Worm (Caenorhabditis elegans) whole organism, L1 larva: ENCODE measurements around the gene Y50D4A.6.
A peak's percentile ranks its signal among the peaks of the same experiment; 100 is the strongest.

Source experiments
- C04F5.9 ChIP-seq: sonication (generic microtip); optimal IDR thresholded peaks from 2 replicates; lab custom pipeline; 2016; ENCODE audit warnings: missing genetic modification characterization, missing compliant biosample characterization
- C16A3.4 ChIP-seq: fragments of 150-350 bp; optimal IDR thresholded peaks from 2 replicates; lab custom pipeline; 2014; ENCODE audit warnings: missing biosample characterization, missing genetic modification characterization
- C34B4.2 ChIP-seq: sonication (generic microtip); optimal IDR thresholded peaks from 2 replicates; lab custom pipeline; 2017; ENCODE audit warnings: mild to moderate bottlenecking, missing genetic modification characterization, missing compliant biosample characterization
- aha-1 ChIP-seq: fragments of 150-350 bp; optimal IDR thresholded peaks from 2 replicates; lab custom pipeline; 2014; ENCODE audit warnings: missing biosample characterization, missing genetic modification characterization
- alr-1 ChIP-seq: fragments of 200-800 bp; sonication (Bioruptor generic); optimal IDR thresholded peaks from 2 replicates; lab custom pipeline; 2018; ENCODE audit warnings: borderline replicate concordance, mild to moderate bottlenecking, missing genetic modification characterization, missing compliant biosample characterization
- aly-2 ChIP-seq: fragments of 150-350 bp; optimal IDR thresholded peaks from 2 replicates; lab custom pipeline; 2014; ENCODE audit warnings: missing biosample characterization, missing genetic modification characterization
- ama-1 ChIP-seq: fragments of 150-350 bp; optimal IDR thresholded peaks from 2 replicates; lab custom pipeline; 2014
- blmp-1 ChIP-seq: fragments of 150-350 bp; optimal IDR thresholded peaks from 2 replicates; lab custom pipeline; 2014; ENCODE audit warnings: missing biosample characterization, missing genetic modification characterization
- ceh-8 ChIP-seq: fragments of 200-800 bp; sonication (Bioruptor generic); optimal IDR thresholded peaks from 2 replicates; lab custom pipeline; 2018; ENCODE audit warnings: mild to moderate bottlenecking, missing genetic modification characterization, moderate library complexity, missing compliant biosample characterization
- ceh-82 ChIP-seq, 3 experiments: fragments of 150-350 bp in 1 of 3; sonication (generic microtip) in 2 of 3; optimal IDR thresholded peaks; 2 replicates each; lab custom pipeline; 2014 to 2017; ENCODE audit warnings: missing biosample characterization in 3 of 3, missing genetic modification characterization in 3 of 3
- ceh-90 ChIP-seq: sonication (generic microtip); optimal IDR thresholded peaks from 2 replicates; lab custom pipeline; 2016; ENCODE audit warnings: missing genetic modification characterization, missing compliant biosample characterization
- ces-1 ChIP-seq: fragments of 150-350 bp; optimal IDR thresholded peaks from 2 replicates; lab custom pipeline; 2014; ENCODE audit warnings: missing biosample characterization, missing genetic modification reagents, missing genetic modification characterization
- dsc-1 ChIP-seq: sonication (generic microtip); optimal IDR thresholded peaks from 2 replicates; lab custom pipeline; 2016; ENCODE audit warnings: mild to moderate bottlenecking, missing genetic modification characterization, missing compliant biosample characterization
- efl-3 ChIP-seq: fragments of 200-800 bp; sonication (Bioruptor generic); optimal IDR thresholded peaks from 2 replicates; lab custom pipeline; 2018; ENCODE audit warnings: mild to moderate bottlenecking, missing genetic modification characterization, missing compliant biosample characterization
- egl-13 ChIP-seq: sonication (generic microtip); optimal IDR thresholded peaks from 2 replicates; lab custom pipeline; 2016; ENCODE audit warnings: missing genotype, missing genetic modification reagents, missing genetic modification characterization, missing compliant biosample characterization
- egl-27 ChIP-seq, 2 experiments: fragments of 150-350 bp in 1 of 2; sonication (generic microtip); optimal IDR thresholded peaks; 3 replicates each; lab custom pipeline; 2017 to 2018; ENCODE audit warnings: missing biosample characterization in 2 of 2, missing genetic modification characterization in 2 of 2, missing genetic modification reagents in 2 of 2
- elt-3 ChIP-seq, 6 experiments: fragments of 150-350 bp in 1 of 6; sonication (generic microtip); optimal IDR thresholded peaks; 2 replicates each; lab custom pipeline; 2017 to 2018; ENCODE audit warnings: missing biosample characterization in 6 of 6, missing genetic modification characterization in 6 of 6, inconsistent platforms in 1 of 6
- ets-5 ChIP-seq: fragments of 200-800 bp; sonication (Bioruptor generic); IDR thresholded peaks from 2 replicates; pipeline ENCODE4 v1.3.6; 2022; ENCODE audit warnings: missing genetic modification characterization, missing compliant biosample characterization
- fkh-8 ChIP-seq: sonication (generic microtip); optimal IDR thresholded peaks from 2 replicates; lab custom pipeline; 2016; ENCODE audit warnings: mild to moderate bottlenecking, missing genetic modification characterization, missing compliant biosample characterization
- grh-1 ChIP-seq: fragments of 200-800 bp; sonication (Bioruptor generic); IDR thresholded peaks from 2 replicates; pipeline ENCODE4 v1.3.6; 2022; ENCODE audit warnings: missing genetic modification reagents, missing genetic modification characterization, missing compliant biosample characterization
- hlh-17 ChIP-seq: fragments of 200-800 bp; sonication (Bioruptor generic); optimal IDR thresholded peaks from 2 replicates; lab custom pipeline; 2018; ENCODE audit warnings: missing genetic modification characterization, mild to moderate bottlenecking, missing compliant biosample characterization, moderate library complexity, borderline replicate concordance
- hlh-4 ChIP-seq: sonication (generic microtip); optimal IDR thresholded peaks from 2 replicates; lab custom pipeline; 2016; ENCODE audit warnings: mild to moderate bottlenecking, missing genetic modification characterization, missing compliant biosample characterization
- hpl-2 ChIP-seq: fragments of 150-350 bp; optimal IDR thresholded peaks from 2 replicates; lab custom pipeline; 2014; ENCODE audit warnings: missing biosample characterization, missing genetic modification reagents, missing genetic modification characterization
- irx-1 ChIP-seq: sonication (generic microtip); optimal IDR thresholded peaks from 2 replicates; lab custom pipeline; 2016; ENCODE audit warnings: missing genetic modification characterization, missing compliant biosample characterization
- isw-1 ChIP-seq: fragments of 200-800 bp; sonication (Bioruptor generic); IDR thresholded peaks from 2 replicates; pipeline ENCODE4 v1.3.6; 2022; ENCODE audit warnings: missing genetic modification characterization, missing compliant biosample characterization
- lin-13 ChIP-seq: fragments of 150-350 bp; optimal IDR thresholded peaks from 2 replicates; lab custom pipeline; 2014; ENCODE audit warnings: missing biosample characterization, missing genetic modification reagents, missing genetic modification characterization
- lir-3 ChIP-seq: sonication (generic microtip); optimal IDR thresholded peaks from 2 replicates; lab custom pipeline; 2016; ENCODE audit warnings: mild to moderate bottlenecking, missing genetic modification characterization, moderate library complexity, missing compliant biosample characterization; ENCODE audit not compliant: poor library complexity
- mab-9 ChIP-seq: fragments of 200-800 bp; sonication (Bioruptor generic); IDR thresholded peaks from 2 replicates; pipeline ENCODE4 v1.3.6; 2022; ENCODE audit warnings: missing genetic modification reagents, missing genetic modification characterization, missing compliant biosample characterization
- mef-2 ChIP-seq: fragments of 150-350 bp; optimal IDR thresholded peaks from 2 replicates; lab custom pipeline; 2014; ENCODE audit warnings: missing biosample characterization, missing genetic modification characterization
- nhr-11 ChIP-seq: fragments of 150-350 bp; optimal IDR thresholded peaks from 2 replicates; lab custom pipeline; 2014; ENCODE audit warnings: missing biosample characterization, missing genetic modification characterization
- nhr-12 ChIP-seq: sonication (generic microtip); optimal IDR thresholded peaks from 2 replicates; lab custom pipeline; 2017; ENCODE audit warnings: missing biosample characterization, missing genetic modification characterization
- nhr-20 ChIP-seq: sonication (generic microtip); optimal IDR thresholded peaks from 2 replicates; lab custom pipeline; 2016; ENCODE audit warnings: mild to moderate bottlenecking, missing genetic modification characterization, missing compliant biosample characterization
- nhr-237 ChIP-seq: fragments of 150-350 bp; optimal IDR thresholded peaks from 2 replicates; lab custom pipeline; 2014; ENCODE audit warnings: missing biosample characterization, missing genetic modification characterization
- nhr-28 ChIP-seq: fragments of 150-350 bp; optimal IDR thresholded peaks from 2 replicates; lab custom pipeline; 2014; ENCODE audit warnings: missing biosample characterization, missing genetic modification characterization
- nhr-47 ChIP-seq: sonication (generic microtip); optimal IDR thresholded peaks from 2 replicates; lab custom pipeline; 2016; ENCODE audit warnings: mild to moderate bottlenecking, missing genetic modification characterization, moderate library complexity, missing compliant biosample characterization
- nhr-71 ChIP-seq: sonication (generic microtip); optimal IDR thresholded peaks from 2 replicates; lab custom pipeline; 2016; ENCODE audit warnings: mild to moderate bottlenecking, missing genetic modification characterization, moderate library complexity, missing compliant biosample characterization
- nhr-85 ChIP-seq: sonication (generic microtip); peaks from one replicate; lab custom pipeline; 2016; ENCODE audit warnings: missing genetic modification characterization, inconsistent platforms, missing compliant biosample characterization
- nhr-90 ChIP-seq: sonication (generic microtip); optimal IDR thresholded peaks from 2 replicates; lab custom pipeline; 2016; ENCODE audit warnings: mild to moderate bottlenecking, missing genetic modification characterization, missing compliant biosample characterization; ENCODE audit not compliant: poor library complexity
- pax-3 ChIP-seq: fragments of 200-800 bp; sonication (Bioruptor generic); optimal IDR thresholded peaks from 2 replicates; lab custom pipeline; 2018; ENCODE audit warnings: mild to moderate bottlenecking, missing genetic modification characterization, moderate library complexity, missing compliant biosample characterization
- rnt-1 ChIP-seq: sonication (generic microtip); optimal IDR thresholded peaks from 2 replicates; lab custom pipeline; 2016; ENCODE audit warnings: mild to moderate bottlenecking, missing genetic modification characterization, moderate library complexity, missing compliant biosample characterization
- snpc-4 ChIP-seq: fragments of 150-350 bp; optimal IDR thresholded peaks from 2 replicates; lab custom pipeline; 2014; ENCODE audit warnings: missing biosample characterization, missing genetic modification characterization
- snu-23 ChIP-seq: sonication (generic microtip); optimal IDR thresholded peaks from 2 replicates; lab custom pipeline; 2016; ENCODE audit warnings: missing genetic modification characterization, missing compliant biosample characterization
- sox-4 ChIP-seq: sonication (generic microtip); optimal IDR thresholded peaks from 2 replicates; lab custom pipeline; 2016; ENCODE audit warnings: missing genetic modification characterization, missing compliant biosample characterization
- sup-37 ChIP-seq: fragments of 200-800 bp; sonication (Bioruptor generic); optimal IDR thresholded peaks from 2 replicates; lab custom pipeline; 2018; ENCODE audit warnings: mild to moderate bottlenecking, missing genetic modification characterization, missing compliant biosample characterization
- swsn-7 ChIP-seq: sonication (generic microtip); optimal IDR thresholded peaks from 2 replicates; lab custom pipeline; 2016; ENCODE audit warnings: missing genetic modification characterization, missing compliant biosample characterization
- tbx-2 ChIP-seq: sonication (generic microtip); optimal IDR thresholded peaks from 2 replicates; lab custom pipeline; 2016; ENCODE audit warnings: missing genetic modification characterization, missing compliant biosample characterization
- tlp-1 ChIP-seq: fragments of 150-350 bp; optimal IDR thresholded peaks from 2 replicates; lab custom pipeline; 2014; ENCODE audit warnings: missing biosample characterization, missing genetic modification characterization
- unc-130 ChIP-seq: fragments of 150-350 bp; optimal IDR thresholded peaks from 2 replicates; lab custom pipeline; 2017; ENCODE audit warnings: missing biosample characterization, missing genetic modification characterization, inconsistent platforms
- unc-30 ChIP-seq: sonication (generic microtip); optimal IDR thresholded peaks from 2 replicates; lab custom pipeline; 2017; ENCODE audit warnings: missing biosample characterization, missing genetic modification characterization
- unc-86 ChIP-seq: sonication (generic microtip); optimal IDR thresholded peaks from 2 replicates; lab custom pipeline; 2016; ENCODE audit warnings: missing genetic modification characterization, missing compliant biosample characterization
- unc-98 ChIP-seq: fragments of 200-800 bp; sonication (Bioruptor generic); IDR thresholded peaks from 2 replicates; pipeline ENCODE4 v1.3.6; 2022; ENCODE audit warnings: missing genetic modification characterization, missing compliant biosample characterization
- vab-15 ChIP-seq: sonication (generic microtip); optimal IDR thresholded peaks from 2 replicates; lab custom pipeline; 2017; ENCODE audit warnings: missing genotype, mild to moderate bottlenecking, missing genetic modification characterization, missing compliant biosample characterization
- zip-4 ChIP-seq: fragments of 200-800 bp; sonication (Bioruptor generic); optimal IDR thresholded peaks from 2 replicates; lab custom pipeline; 2018; ENCODE audit warnings: mild to moderate bottlenecking, missing genetic modification characterization, moderate library complexity, missing compliant biosample characterization
- ztf-4 ChIP-seq: fragments of 150-350 bp; optimal IDR thresholded peaks from 2 replicates; lab custom pipeline; 2014; ENCODE audit warnings: missing biosample characterization, missing genetic modification characterization

The Y50D4A.6 gene

DNA sequence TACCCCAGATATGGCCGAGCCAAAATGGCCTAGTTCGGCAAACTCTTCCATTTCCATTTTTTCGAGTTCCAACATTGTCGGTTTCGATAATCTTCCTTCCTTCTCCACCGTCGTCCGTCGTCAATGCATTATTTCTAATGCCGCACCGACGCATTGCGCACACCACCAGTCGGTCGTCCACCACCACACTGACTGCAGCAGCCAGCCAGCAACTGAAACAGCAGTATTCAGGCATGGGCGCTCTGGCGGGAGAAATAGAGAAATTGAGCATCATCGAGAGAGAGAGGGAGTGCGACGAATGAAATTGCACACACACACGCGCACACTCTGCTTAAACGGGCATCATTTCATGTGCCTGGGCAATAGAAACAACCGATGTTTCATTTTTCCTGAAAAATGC, 45.1 kb downstream of the Y50D4A.6 start:
- TF ChIP-seq nhr-237 (tag; lab: Kevin White, UChicago) (no peak), nhr-85 (tag; lab: Kevin White, UChicago) (no peak), hpl-2 (no peak), tlp-1 (no peak), ceh-8 (GFP tag; lab: Kevin White, UChicago) (peak; percentile 17), ceh-90 (no peak), nhr-11 (no peak), ets-5 (GFP tag; lab: Robert Waterston, UW) (no peak), elt-3 (tag; optimal IDR thresholded peaks at IDR 0.05; lab: Kevin White, UChicago) (no peak), ama-1 (peak; percentile 33), rnt-1 (tag; lab: Kevin White, UChicago) (peak; percentile 39), mab-9 (GFP tag; lab: Robert Waterston, UW) (no peak), unc-30 (tag; lab: Kevin White, UChicago) (no peak), aly-2 (tag; lab: Kevin White, UChicago) (no peak), blmp-1 (tag; lab: Kevin White, UChicago) (no peak), snu-23 (GFP tag; lab: Kevin White, UChicago) (peak; percentile 37), nhr-90 (tag; lab: Kevin White, UChicago) (no peak), zip-4 (GFP tag; lab: Kevin White, UChicago) (peak; percentile 2), aha-1 (tag; lab: Kevin White, UChicago) (no peak), ceh-82 (tag; optimal IDR thresholded peaks at IDR 0.05; lab: Kevin White, UChicago) (peak in 2 of 3 experiments; percentile 38 to 44), sup-37 (GFP tag; lab: Kevin White, UChicago) (no peak), egl-13 (tag; lab: Kevin White, UChicago) (peak; percentile 83), isw-1 (GFP tag; lab: Robert Waterston, UW) (peak; percentile 10; the same call in 1 of the 2 replicates), C04F5.9 (no peak), mef-2 (tag; lab: Kevin White, UChicago) (no peak), dsc-1 (tag; lab: Kevin White, UChicago) (peak; percentile 69), lin-13 (GFP tag; lab: Kevin White, UChicago) (no peak), unc-98 (GFP tag; lab: Robert Waterston, UW) (no peak), irx-1 (no peak), lir-3 (tag; lab: Kevin White, UChicago) (no peak), tbx-2 (tag; lab: Kevin White, UChicago) (peak; percentile 38), hlh-4 (no peak), sox-4 (tag; lab: Kevin White, UChicago) (peak; percentile 36), efl-3 (GFP tag; lab: Kevin White, UChicago) (no peak), C34B4.2 (no peak), nhr-12 (tag; lab: Kevin White, UChicago) (no peak), grh-1 (GFP tag; lab: Robert Waterston, UW) (no peak), ces-1 (GFP tag; lab: Kevin White, UChicago) (no peak), unc-86 (peak; percentile 74), nhr-28 (no peak), nhr-47 (tag; lab: Kevin White, UChicago) (peak; percentile 74), alr-1 (tag; lab: Kevin White, UChicago) (no peak), egl-27 (tag; optimal IDR thresholded peaks at IDR 0.05; lab: Kevin White, UChicago) (no peak), nhr-71 (tag; lab: Kevin White, UChicago) (peak; percentile 75), vab-15 (no peak), nhr-20 (tag; lab: Kevin White, UChicago) (no peak), ztf-4 (peak; percentile 56), fkh-8 (peak; percentile 91), pax-3 (tag; lab: Kevin White, UChicago) (peak; percentile 47), unc-130 (tag; lab: Kevin White, UChicago) (no peak), snpc-4 (tag; lab: Kevin White, UChicago) (no peak), C16A3.4 (no peak), swsn-7 (peak; percentile 72), hlh-17 (no peak)
